Worm (Caenorhabditis elegans) whole organism, young adult: ENCODE measurements around the gene ndx-6.
A peak's percentile ranks its signal among the peaks of the same experiment; 100 is the strongest.

Experiments used
- C17E4.6 ChIP-seq: fragments of 200-800 bp; sonication (Bioruptor generic); IDR thresholded peaks from 2 replicates; pipeline ENCODE4 v1.3.6; 2022; ENCODE audit warnings: missing genetic modification reagents, missing genetic modification characterization, missing compliant biosample characterization
- D2030.7 ChIP-seq: fragments of 200-800 bp; sonication (Bioruptor generic); IDR thresholded peaks from 2 replicates; pipeline ENCODE4 v1.3.6; 2022; ENCODE audit warnings: missing genetic modification reagents, missing genetic modification characterization, missing compliant biosample characterization
- F39B2.1 ChIP-seq: fragments of 200-800 bp; sonication (Bioruptor generic); IDR thresholded peaks from 2 replicates; pipeline ENCODE4 v1.3.6; 2022; ENCODE audit warnings: missing genetic modification reagents, missing genetic modification characterization, missing compliant biosample characterization
- F57A8.1 ChIP-seq: fragments of 200-800 bp; sonication (Bioruptor generic); optimal IDR thresholded peaks from 2 replicates; lab custom pipeline; 2018; ENCODE audit warnings: mild to moderate bottlenecking, missing genetic modification characterization, moderate library complexity, missing compliant biosample characterization
- K11D2.4 ChIP-seq: fragments of 200-800 bp; sonication (Bioruptor generic); IDR thresholded peaks from 2 replicates; pipeline ENCODE4 v1.3.6; 2022; ENCODE audit warnings: missing genetic modification reagents, missing genetic modification characterization, missing compliant biosample characterization
- T26A5.8 ChIP-seq: sonication (generic microtip); optimal IDR thresholded peaks from 2 replicates; lab custom pipeline; 2016; ENCODE audit warnings: missing genetic modification characterization, missing compliant biosample characterization
- Y53F4B.3 ChIP-seq: fragments of 200-800 bp; sonication (Bioruptor generic); IDR thresholded peaks from 2 replicates; pipeline ENCODE4 v1.3.6; 2022; ENCODE audit warnings: missing genetic modification reagents, missing genetic modification characterization, missing compliant biosample characterization
- Y53G8AR.9 ChIP-seq: fragments of 200-800 bp; sonication (Bioruptor generic); conservative IDR thresholded peaks from 2 replicates; pipeline ENCODE4 v1.3.6; 2022; ENCODE audit warnings: missing genetic modification reagents, missing genetic modification characterization, missing compliant biosample characterization
- ZK185.1 ChIP-seq: sonication (generic microtip); optimal IDR thresholded peaks from 2 replicates; lab custom pipeline; 2016; ENCODE audit warnings: mild to moderate bottlenecking, missing genetic modification characterization, missing compliant biosample characterization; ENCODE audit not compliant: poor library complexity, severe bottlenecking
- akir-1 ChIP-seq: fragments of 200-800 bp; sonication (Bioruptor generic); optimal IDR thresholded peaks from 2 replicates; lab custom pipeline; 2018; ENCODE audit warnings: mild to moderate bottlenecking, missing genetic modification characterization, moderate library complexity, missing compliant biosample characterization
- aptf-2 ChIP-seq: fragments of 200-800 bp; sonication (Bioruptor generic); conservative IDR thresholded peaks from 2 replicates; pipeline ENCODE4 v1.3.6; 2022; ENCODE audit warnings: missing genetic modification reagents, missing genetic modification characterization, missing compliant biosample characterization
- ceh-100 ChIP-seq: fragments of 200-800 bp; sonication (Bioruptor generic); IDR thresholded peaks from 2 replicates; pipeline ENCODE4 v1.3.6; 2022; ENCODE audit warnings: missing genetic modification reagents, missing genetic modification characterization, missing compliant biosample characterization
- ceh-27 ChIP-seq: fragments of 200-800 bp; sonication (Bioruptor generic); optimal IDR thresholded peaks from 2 replicates; lab custom pipeline; 2018; ENCODE audit warnings: mild to moderate bottlenecking, missing genetic modification characterization, moderate library complexity, missing compliant biosample characterization
- ceh-40 ChIP-seq: fragments of 200-800 bp; sonication (Bioruptor generic); IDR thresholded peaks from 2 replicates; pipeline ENCODE4 v1.3.6; 2022; ENCODE audit warnings: missing genetic modification characterization, missing compliant biosample characterization
- ceh-79 ChIP-seq: sonication (generic microtip); optimal IDR thresholded peaks from 2 replicates; lab custom pipeline; 2017; ENCODE audit warnings: mild to moderate bottlenecking, missing genetic modification characterization, missing compliant biosample characterization
- die-1 ChIP-seq: sonication (generic microtip); optimal IDR thresholded peaks from 2 replicates; lab custom pipeline; 2016; ENCODE audit warnings: missing genotype, mild to moderate bottlenecking, missing genetic modification characterization, missing compliant biosample characterization
- efl-1 ChIP-seq: fragments of 150-350 bp; optimal IDR thresholded peaks from 2 replicates; lab custom pipeline; 2014; ENCODE audit warnings: missing biosample characterization, missing genetic modification reagents, missing genetic modification characterization
- egl-18 ChIP-seq: fragments of 200-800 bp; sonication (Bioruptor generic); IDR thresholded peaks from 2 replicates; pipeline ENCODE4 v1.3.6; 2022; ENCODE audit warnings: missing genetic modification reagents, missing genetic modification characterization, missing compliant biosample characterization
- egl-44 ChIP-seq: fragments of 200-800 bp; sonication (Bioruptor generic); IDR thresholded peaks from 2 replicates; pipeline ENCODE4 v1.3.6; 2022; ENCODE audit warnings: missing genetic modification reagents, missing genetic modification characterization, missing compliant biosample characterization
- egrh-3 ChIP-seq: fragments of 200-800 bp; sonication (Bioruptor generic); IDR thresholded peaks from 2 replicates; pipeline ENCODE4 v1.3.6; 2022; ENCODE audit warnings: missing genetic modification reagents, missing genetic modification characterization, missing compliant biosample characterization
- ekl-4 ChIP-seq: fragments of 200-800 bp; sonication (Bioruptor generic); IDR thresholded peaks from 2 replicates; pipeline ENCODE4 v1.3.6; 2022; ENCODE audit warnings: missing genetic modification reagents, missing genetic modification characterization, missing compliant biosample characterization
- gei-17 ChIP-seq: fragments of 200-800 bp; sonication (Bioruptor generic); optimal IDR thresholded peaks from 2 replicates; lab custom pipeline; 2018; ENCODE audit warnings: mild to moderate bottlenecking, missing genetic modification characterization, missing compliant biosample characterization
- him-1 ChIP-seq: sonication (generic microtip); optimal IDR thresholded peaks from 2 replicates; lab custom pipeline; 2016; ENCODE audit warnings: missing genotype, missing genetic modification reagents, missing genetic modification characterization, missing compliant biosample characterization
- hlh-12 ChIP-seq: sonication (generic microtip); optimal IDR thresholded peaks from 2 replicates; lab custom pipeline; 2016; ENCODE audit warnings: missing genetic modification characterization, missing compliant biosample characterization
- hlh-26 ChIP-seq: fragments of 200-800 bp; sonication (Bioruptor generic); conservative IDR thresholded peaks from 2 replicates; pipeline ENCODE4 v1.3.6; 2022; ENCODE audit warnings: missing genetic modification reagents, missing genetic modification characterization, missing compliant biosample characterization
- hmg-20 ChIP-seq: fragments of 200-800 bp; sonication (Bioruptor generic); IDR thresholded peaks from 2 replicates; pipeline ENCODE4 v1.3.6; 2022; ENCODE audit warnings: missing genetic modification reagents, missing genetic modification characterization, missing compliant biosample characterization
- let-607 ChIP-seq, 2 experiments: fragments of 200-800 bp in 1 of 2; sonication (Bioruptor generic) in 1 of 2; sonication (generic microtip) in 1 of 2; optimal IDR thresholded peaks; 2 replicates each; lab custom pipeline; 2016 to 2018; ENCODE audit warnings: mild to moderate bottlenecking in 2 of 2, missing compliant biosample characterization in 2 of 2, missing genetic modification characterization in 2 of 2, moderate library complexity in 2 of 2, missing genotype in 1 of 2
- lin-54 ChIP-seq: fragments of 200-800 bp; sonication (Bioruptor generic); optimal IDR thresholded peaks from 2 replicates; lab custom pipeline; 2018; ENCODE audit warnings: mild to moderate bottlenecking, missing genetic modification characterization, missing compliant biosample characterization
- lsl-1 ChIP-seq: fragments of 200-800 bp; sonication (Bioruptor generic); optimal IDR thresholded peaks from 2 replicates; lab custom pipeline; 2018; ENCODE audit warnings: mild to moderate bottlenecking, missing genetic modification characterization, moderate library complexity, missing compliant biosample characterization
- madf-3 ChIP-seq: fragments of 200-800 bp; sonication (Bioruptor generic); IDR thresholded peaks from 2 replicates; pipeline ENCODE4 v1.3.6; 2022; ENCODE audit warnings: missing genetic modification reagents, missing genetic modification characterization, missing compliant biosample characterization
- mes-4 ChIP-seq: sonication (generic microtip); optimal IDR thresholded peaks from 2 replicates; lab custom pipeline; 2016; ENCODE audit warnings: missing genotype, missing genetic modification characterization, missing compliant biosample characterization
- nfya-2 ChIP-seq: fragments of 200-800 bp; sonication (Bioruptor generic); IDR thresholded peaks from 2 replicates; pipeline ENCODE4 v1.3.6; 2022; ENCODE audit warnings: missing genetic modification reagents, missing genetic modification characterization, missing compliant biosample characterization
- nfyb-1 ChIP-seq: fragments of 200-800 bp; sonication (Bioruptor generic); IDR thresholded peaks from 2 replicates; pipeline ENCODE4 v1.3.6; 2022; ENCODE audit warnings: missing genetic modification reagents, missing genetic modification characterization, missing compliant biosample characterization
- nhr-120 ChIP-seq: fragments of 200-800 bp; sonication (Bioruptor generic); IDR thresholded peaks from 2 replicates; pipeline ENCODE4 v1.3.6; 2022; ENCODE audit warnings: missing genetic modification characterization, missing compliant biosample characterization
- nhr-90 ChIP-seq: sonication (generic microtip); optimal IDR thresholded peaks from 2 replicates; lab custom pipeline; 2016; ENCODE audit warnings: missing genotype, mild to moderate bottlenecking, missing genetic modification characterization, missing compliant biosample characterization
- sdz-38 ChIP-seq: sonication (generic microtip); optimal IDR thresholded peaks from 2 replicates; lab custom pipeline; 2016; ENCODE audit warnings: missing genotype, missing genetic modification characterization, missing compliant biosample characterization
- snpc-1.3 ChIP-seq: sonication (generic microtip); optimal IDR thresholded peaks from 2 replicates; lab custom pipeline; 2017; ENCODE audit warnings: missing genetic modification characterization, mild to moderate bottlenecking, missing compliant biosample characterization, antibody characterized with exemption, moderate library complexity, missing genotype, missing genetic modification reagents; ENCODE audit not compliant: insufficient read depth
- snpc-3.4 ChIP-seq: sonication (generic microtip); optimal IDR thresholded peaks from 2 replicates; lab custom pipeline; 2017; ENCODE audit warnings: missing genetic modification characterization, mild to moderate bottlenecking, missing compliant biosample characterization, antibody characterized with exemption, moderate library complexity, missing genotype, missing genetic modification reagents
- snpc-4 ChIP-seq, 5 experiments: fragments of 150-350 bp in 1 of 5; sonication (generic microtip) in 4 of 5; optimal IDR thresholded peaks; 2 replicates each; lab custom pipeline; 2014 to 2018; ENCODE audit warnings: missing genetic modification characterization in 5 of 5, missing biosample characterization in 3 of 5, antibody characterized with exemption in 2 of 5, mild to moderate bottlenecking in 2 of 5, missing compliant biosample characterization in 2 of 5, missing genotype in 2 of 5, moderate library complexity in 2 of 5, missing genetic modification reagents in 1 of 5
- somi-1 ChIP-seq: fragments of 200-800 bp; sonication (Bioruptor generic); optimal IDR thresholded peaks from 2 replicates; lab custom pipeline; 2018; ENCODE audit warnings: mild to moderate bottlenecking, missing genetic modification characterization, missing compliant biosample characterization
- tbx-9 ChIP-seq: sonication (generic microtip); optimal IDR thresholded peaks from 2 replicates; lab custom pipeline; 2016; ENCODE audit warnings: borderline replicate concordance, missing genetic modification characterization, inconsistent platforms, missing compliant biosample characterization
- tlf-1 ChIP-seq: fragments of 200-800 bp; sonication (Bioruptor generic); optimal IDR thresholded peaks from 2 replicates; lab custom pipeline; 2018; ENCODE audit warnings: mild to moderate bottlenecking, missing genetic modification characterization, missing compliant biosample characterization
- unc-130 ChIP-seq: sonication (generic microtip); optimal IDR thresholded peaks from 2 replicates; lab custom pipeline; 2016; ENCODE audit warnings: missing genetic modification reagents, missing genetic modification characterization, missing compliant biosample characterization
- ztf-18 ChIP-seq: sonication (generic microtip); optimal IDR thresholded peaks from 2 replicates; lab custom pipeline; 2016; ENCODE audit warnings: missing genotype, mild to moderate bottlenecking, missing genetic modification characterization, missing compliant biosample characterization
- ztf-25 ChIP-seq: fragments of 200-800 bp; sonication (Bioruptor generic); IDR thresholded peaks from 2 replicates; pipeline ENCODE4 v1.3.6; 2022; ENCODE audit warnings: missing genetic modification reagents, missing genetic modification characterization, missing compliant biosample characterization
- ztf-3 ChIP-seq: fragments of 200-800 bp; sonication (Bioruptor generic); optimal IDR thresholded peaks from 2 replicates; lab custom pipeline; 2018; ENCODE audit warnings: mild to moderate bottlenecking, missing genetic modification characterization, missing compliant biosample characterization
- ztf-6 ChIP-seq: fragments of 200-800 bp; sonication (Bioruptor generic); IDR thresholded peaks from 2 replicates; pipeline ENCODE4 v1.3.6; 2022; ENCODE audit warnings: missing genetic modification reagents, missing genetic modification characterization, missing compliant biosample characterization

ndx-6 gene

ce11 chrII:5353642-5354041 lies 36.0 kb downstream of the ndx-6 start (continued):
- TF ChIP-seq C17E4.6 (GFP tag; lab: Robert Waterston, UW) (no peak), ceh-27 (GFP tag; lab: Kevin White, UChicago) (peak; percentile 9), lsl-1 (peak; percentile 44), snpc-3.4 (tag; lab: Kevin White, UChicago) (no peak), unc-130 (GFP tag; lab: Kevin White, UChicago) (peak; percentile 40), let-607 (tag; optimal IDR thresholded peaks at IDR 0.05; lab: Kevin White, UChicago) (peak; percentile 47 to 54), ceh-100 (GFP tag; lab: Robert Waterston, UW) (peak; percentile 65), D2030.7 (GFP tag; lab: Robert Waterston, UW) (peak; percentile 37; the same call in 1 of the 2 replicates), snpc-4 (GFP tag; optimal IDR thresholded peaks at IDR 0.05; lab: Kevin White, UChicago) (peak; percentile 8), snpc-4 (tag; optimal IDR thresholded peaks at IDR 0.05; lab: Kevin White, UChicago) (peak in 3 of 4 experiments; percentile 38 to 52 (median 49)), tbx-9 (tag; lab: Kevin White, UChicago) (no peak), Y53F4B.3 (GFP tag; lab: Robert Waterston, UW) (peak; percentile 26; the same call in 1 of the 2 replicates), ztf-25 (GFP tag; lab: Robert Waterston, UW) (peak; percentile 94), hlh-12 (tag; lab: Kevin White, UChicago) (peak; percentile 37), snpc-1.3 (tag; lab: Kevin White, UChicago) (peak; percentile 68), efl-1 (GFP tag; lab: Kevin White, UChicago) (no peak), F57A8.1 (GFP tag; lab: Kevin White, UChicago) (peak; percentile 27), somi-1 (peak; percentile 28), tlf-1 (GFP tag; lab: Kevin White, UChicago) (peak; percentile 10), Y53G8AR.9 (peak; percentile 71; the same call in 1 of the 2 replicates), egrh-3 (GFP tag; lab: Robert Waterston, UW) (no peak), ztf-6 (GFP tag; lab: Robert Waterston, UW) (no peak), nhr-90 (tag; lab: Kevin White, UChicago) (peak; percentile 85), nfya-2 (GFP tag; lab: Robert Waterston, UW) (0 out of 2 replicates have a peak, but pooled peaks have one; percentile 62), gei-17 (no peak), egl-44 (GFP tag; lab: Robert Waterston, UW) (peak; percentile 64; the same call in 1 of the 2 replicates), lin-54 (GFP tag; lab: Kevin White, UChicago) (peak; percentile 71), him-1 (tag; lab: Kevin White, UChicago) (peak; percentile 57), ZK185.1 (peak; percentile 54), K11D2.4 (GFP tag; lab: Robert Waterston, UW) (no peak), ekl-4 (GFP tag; lab: Robert Waterston, UW) (peak; percentile 69; the same call in 1 of the 2 replicates), hlh-26 (GFP tag; lab: Robert Waterston, UW) (no peak), aptf-2 (GFP tag; lab: Robert Waterston, UW) (no peak), nhr-120 (GFP tag; lab: Robert Waterston, UW) (no peak), mes-4 (tag; lab: Kevin White, UChicago) (peak; percentile 78), ceh-40 (peak; percentile 90), T26A5.8 (peak; percentile 78), die-1 (peak; percentile 88), egl-18 (GFP tag; lab: Robert Waterston, UW) (no peak), ceh-79 (tag; lab: Kevin White, UChicago) (peak; percentile 78), madf-3 (GFP tag; lab: Robert Waterston, UW) (0 out of 2 replicates have a peak, but pooled peaks have one; percentile 77), nfyb-1 (GFP tag; lab: Robert Waterston, UW) (peak; percentile 67; the same call in 1 of the 2 replicates), akir-1 (GFP tag; lab: Kevin White, UChicago) (no peak), ztf-3 (GFP tag; lab: Kevin White, UChicago) (no peak), ztf-18 (peak; percentile 46), F39B2.1 (GFP tag; lab: Robert Waterston, UW) (no peak), hmg-20 (GFP tag; lab: Robert Waterston, UW) (peak; percentile 25; the same call in 1 of the 2 replicates), sdz-38 (tag; lab: Kevin White, UChicago) (no peak)
